Worm (Caenorhabditis elegans) whole organism, L4 larva: ENCODE results near the gene sdz-5.

Source experiments
- D1046.2 ChIP-seq: fragments of 200-800 bp; sonication (Bioruptor generic); IDR thresholded peaks from 2 replicates; pipeline ENCODE4 v1.3.6; 2022; ENCODE audit warnings: missing genetic modification characterization, missing compliant biosample characterization
- T20F7.1 ChIP-seq: fragments of 200-800 bp; sonication (Bioruptor generic); optimal IDR thresholded peaks from 2 replicates; lab custom pipeline; 2018; ENCODE audit warnings: mild to moderate bottlenecking, missing genetic modification characterization, missing compliant biosample characterization
- Y105C5A.15 ChIP-seq: fragments of 200-800 bp; sonication (Bioruptor generic); IDR thresholded peaks from 2 replicates; pipeline ENCODE4 v1.3.6; 2022; ENCODE audit warnings: missing genetic modification characterization, missing compliant biosample characterization
- Y5F2A.4 ChIP-seq: fragments of 200-800 bp; sonication (Bioruptor generic); optimal IDR thresholded peaks from 2 replicates; lab custom pipeline; 2018; ENCODE audit warnings: mild to moderate bottlenecking, missing genetic modification characterization, missing compliant biosample characterization
- ZK337.2 ChIP-seq: fragments of 200-800 bp; sonication (Bioruptor generic); IDR thresholded peaks from 2 replicates; pipeline ENCODE4 v1.3.6; 2022; ENCODE audit warnings: missing genetic modification reagents, missing genetic modification characterization, missing compliant biosample characterization
- aha-1 ChIP-seq: fragments of 150-350 bp; peaks from one replicate; lab custom pipeline; 2014; ENCODE audit warnings: missing biosample characterization, missing genetic modification characterization
- ama-1 ChIP-seq: fragments of 150-350 bp; optimal IDR thresholded peaks from 2 replicates; lab custom pipeline; 2014; ENCODE audit warnings: inconsistent platforms, mixed read lengths
- arid-1 ChIP-seq: fragments of 200-800 bp; sonication (Bioruptor generic); conservative IDR thresholded peaks from 2 replicates; pipeline ENCODE4 v1.3.6; 2022; ENCODE audit warnings: missing genetic modification reagents, missing genetic modification characterization, missing compliant biosample characterization
- ceh-20 ChIP-seq: fragments of 200-800 bp; sonication (Bioruptor generic); IDR thresholded peaks from 2 replicates; pipeline ENCODE4 v1.3.6; 2022; ENCODE audit warnings: missing genetic modification reagents, missing genetic modification characterization, missing compliant biosample characterization
- ceh-28 ChIP-seq: fragments of 150-350 bp; optimal IDR thresholded peaks from 2 replicates; lab custom pipeline; 2014; ENCODE audit warnings: missing biosample characterization, missing genetic modification reagents, missing genetic modification characterization
- ceh-32 ChIP-seq: sonication (generic microtip); optimal IDR thresholded peaks from 2 replicates; lab custom pipeline; 2016; ENCODE audit warnings: mild to moderate bottlenecking, missing genetic modification characterization, missing compliant biosample characterization; ENCODE audit not compliant: poor library complexity
- ceh-44 ChIP-seq: fragments of 200-800 bp; sonication (Bioruptor generic); IDR thresholded peaks from 2 replicates; pipeline ENCODE4 v1.3.6; 2022; ENCODE audit warnings: missing genetic modification reagents, missing genetic modification characterization, missing compliant biosample characterization
- ceh-62 ChIP-seq: sonication (generic microtip); optimal IDR thresholded peaks from 2 replicates; lab custom pipeline; 2017; ENCODE audit warnings: missing biosample characterization, missing genetic modification characterization
- ces-1 ChIP-seq: fragments of 150-350 bp; sonication (generic microtip); optimal IDR thresholded peaks from 4 replicates; lab custom pipeline; 2014; ENCODE audit warnings: missing biosample characterization, missing genetic modification reagents, missing genetic modification characterization
- cey-2 ChIP-seq: sonication (generic microtip); optimal IDR thresholded peaks from 3 replicates; lab custom pipeline; 2017; ENCODE audit warnings: missing genetic modification characterization, mild to moderate bottlenecking, missing compliant biosample characterization, antibody characterized with exemption, borderline replicate concordance; ENCODE audit not compliant: insufficient read depth
- ctbp-1 ChIP-seq: fragments of 200-800 bp; sonication (Bioruptor generic); IDR thresholded peaks from 2 replicates; pipeline ENCODE4 v1.3.6; 2022; ENCODE audit warnings: missing genetic modification reagents, missing genetic modification characterization, missing compliant biosample characterization
- daf-12 ChIP-seq: fragments of 150-350 bp; optimal IDR thresholded peaks from 2 replicates; lab custom pipeline; 2014; ENCODE audit warnings: missing biosample characterization, missing genetic modification reagents, missing genetic modification characterization
- daf-19 ChIP-seq: fragments of 200-800 bp; sonication (Bioruptor generic); conservative IDR thresholded peaks from 2 replicates; pipeline ENCODE4 v1.3.6; 2022; ENCODE audit warnings: missing genetic modification characterization, missing compliant biosample characterization
- dmd-6 ChIP-seq: fragments of 200-800 bp; sonication (Bioruptor generic); IDR thresholded peaks from 2 replicates; pipeline ENCODE4 v1.3.6; 2022; ENCODE audit warnings: missing genetic modification reagents, missing genetic modification characterization, missing compliant biosample characterization
- dpl-1 ChIP-seq: fragments of 150-350 bp; optimal IDR thresholded peaks from 2 replicates; lab custom pipeline; 2014; ENCODE audit warnings: missing biosample characterization, missing genetic modification reagents, missing genetic modification characterization
- dve-1 ChIP-seq: sonication (generic microtip); optimal IDR thresholded peaks from 2 replicates; lab custom pipeline; 2017; ENCODE audit warnings: antibody characterized with exemption, mild to moderate bottlenecking, missing genetic modification characterization, missing compliant biosample characterization; ENCODE audit not compliant: insufficient read depth
- egl-27 ChIP-seq: sonication (generic microtip); optimal IDR thresholded peaks from 3 replicates; lab custom pipeline; 2017; ENCODE audit warnings: missing biosample characterization, missing genetic modification reagents, missing genetic modification characterization
- egl-43 ChIP-seq: fragments of 200-800 bp; sonication (Bioruptor generic); IDR thresholded peaks from 2 replicates; pipeline ENCODE4 v1.3.6; 2022; ENCODE audit warnings: missing genetic modification reagents, missing genetic modification characterization, missing compliant biosample characterization
- fkh-10 ChIP-seq: fragments of 150-350 bp; optimal IDR thresholded peaks from 2 replicates; lab custom pipeline; 2014; ENCODE audit warnings: missing biosample characterization, missing genetic modification reagents, missing genetic modification characterization
- fos-1 ChIP-seq: fragments of 150-350 bp; optimal IDR thresholded peaks from 2 replicates; lab custom pipeline; 2014; ENCODE audit warnings: missing biosample characterization, missing genetic modification characterization
- hif-1 ChIP-seq, 2 experiments: sonication (generic microtip); optimal IDR thresholded peaks; 2 replicates each; lab custom pipeline; 2016 to 2017; ENCODE audit warnings: missing compliant biosample characterization in 2 of 2, missing genetic modification characterization in 2 of 2, missing genetic modification reagents in 2 of 2, missing genotype in 2 of 2, mild to moderate bottlenecking in 1 of 2
- hlh-11 ChIP-seq: fragments of 200-800 bp; sonication (Bioruptor generic); optimal IDR thresholded peaks from 2 replicates; lab custom pipeline; 2018; ENCODE audit warnings: mild to moderate bottlenecking, missing genetic modification characterization, missing compliant biosample characterization
- hlh-30 ChIP-seq: sonication (generic microtip); optimal IDR thresholded peaks from 2 replicates; lab custom pipeline; 2017; ENCODE audit warnings: antibody characterized with exemption, mild to moderate bottlenecking, missing genetic modification characterization, missing compliant biosample characterization; ENCODE audit not compliant: insufficient read depth
- hmg-1.1 ChIP-seq: fragments of 200-800 bp; sonication (Bioruptor generic); IDR thresholded peaks from 2 replicates; pipeline ENCODE4 v1.3.6; 2022; ENCODE audit warnings: missing genetic modification reagents, missing genetic modification characterization, missing compliant biosample characterization
- lin-1 ChIP-seq: fragments of 200-800 bp; sonication (Bioruptor generic); IDR thresholded peaks from 2 replicates; pipeline ENCODE4 v1.3.6; 2022; ENCODE audit warnings: missing genetic modification reagents, missing genetic modification characterization, missing compliant biosample characterization
- lir-3 ChIP-seq: sonication (generic microtip); optimal IDR thresholded peaks from 2 replicates; lab custom pipeline; 2016; ENCODE audit warnings: mild to moderate bottlenecking, missing genetic modification characterization, missing compliant biosample characterization
- mdt-29 ChIP-seq: fragments of 200-800 bp; sonication (Bioruptor generic); IDR thresholded peaks from 2 replicates; pipeline ENCODE4 v1.3.6; 2022; ENCODE audit warnings: missing genetic modification reagents, missing genetic modification characterization, missing compliant biosample characterization
- mep-1 ChIP-seq: fragments of 150-350 bp; sonication (generic microtip); optimal IDR thresholded peaks from 3 replicates; lab custom pipeline; 2014; ENCODE audit warnings: missing biosample characterization, missing genetic modification characterization
- mes-2 ChIP-seq: sonication (generic microtip); optimal IDR thresholded peaks from 2 replicates; lab custom pipeline; 2016; ENCODE audit warnings: missing genotype, mild to moderate bottlenecking, missing genetic modification characterization, missing compliant biosample characterization; ENCODE audit not compliant: poor library complexity, severe bottlenecking
- mxl-2 ChIP-seq: fragments of 200-800 bp; sonication (Bioruptor generic); conservative IDR thresholded peaks from 2 replicates; pipeline ENCODE4 v1.3.6; 2022; ENCODE audit warnings: missing genetic modification reagents, missing genetic modification characterization, missing compliant biosample characterization
- nhr-10 ChIP-seq: fragments of 150-350 bp; optimal IDR thresholded peaks from 2 replicates; lab custom pipeline; 2014; ENCODE audit warnings: missing biosample characterization, missing genetic modification characterization
- nhr-237 ChIP-seq: sonication (generic microtip); optimal IDR thresholded peaks from 2 replicates; lab custom pipeline; 2017; ENCODE audit warnings: missing biosample characterization, missing genetic modification characterization
- nhr-28 ChIP-seq: fragments of 150-350 bp; optimal IDR thresholded peaks from 2 replicates; lab custom pipeline; 2014; ENCODE audit warnings: missing biosample characterization, missing genetic modification characterization
- nhr-41 ChIP-seq: fragments of 200-800 bp; sonication (Bioruptor generic); IDR thresholded peaks from 2 replicates; pipeline ENCODE4 v1.3.6; 2022; ENCODE audit warnings: missing genetic modification reagents, missing genetic modification characterization, missing compliant biosample characterization
- nhr-42 ChIP-seq: fragments of 200-800 bp; sonication (Bioruptor generic); IDR thresholded peaks from 2 replicates; pipeline ENCODE4 v1.3.6; 2022; ENCODE audit warnings: missing genetic modification characterization, missing compliant biosample characterization
- nhr-48 ChIP-seq: sonication (generic microtip); optimal IDR thresholded peaks from 2 replicates; lab custom pipeline; 2016; ENCODE audit warnings: mild to moderate bottlenecking, missing genetic modification characterization, missing compliant biosample characterization
- rbr-2 ChIP-seq: sonication (generic microtip); optimal IDR thresholded peaks from 2 replicates; lab custom pipeline; 2016; ENCODE audit warnings: missing genotype, missing genetic modification characterization, missing compliant biosample characterization
- saeg-2 ChIP-seq: fragments of 200-800 bp; sonication (Bioruptor generic); IDR thresholded peaks from 2 replicates; pipeline ENCODE4 v1.3.6; 2022; ENCODE audit warnings: missing genetic modification reagents, missing genetic modification characterization, missing compliant biosample characterization
- set-16 ChIP-seq: fragments of 200-800 bp; sonication (Bioruptor generic); IDR thresholded peaks from 2 replicates; pipeline ENCODE4 v1.3.6; 2022; ENCODE audit warnings: missing genetic modification reagents, missing genetic modification characterization, missing compliant biosample characterization
- skn-1 ChIP-seq: fragments of 150-350 bp; optimal IDR thresholded peaks from 2 replicates; lab custom pipeline; 2014; ENCODE audit warnings: missing biosample characterization, missing genetic modification characterization
- spr-3 ChIP-seq: fragments of 200-800 bp; sonication (Bioruptor generic); optimal IDR thresholded peaks from 2 replicates; lab custom pipeline; 2018; ENCODE audit warnings: mild to moderate bottlenecking, missing genetic modification characterization, missing compliant biosample characterization
- tag-97 ChIP-seq: fragments of 200-800 bp; sonication (Bioruptor generic); IDR thresholded peaks from 2 replicates; pipeline ENCODE4 v1.3.6; 2022; ENCODE audit warnings: missing genetic modification characterization, missing compliant biosample characterization
- zag-1 ChIP-seq: fragments of 150-350 bp; optimal IDR thresholded peaks from 2 replicates; lab custom pipeline; 2014; ENCODE audit warnings: missing biosample characterization, missing genetic modification characterization
- zfp-2 ChIP-seq: sonication (generic microtip); optimal IDR thresholded peaks from 2 replicates; lab custom pipeline; 2016; ENCODE audit warnings: mild to moderate bottlenecking, missing genetic modification characterization, missing compliant biosample characterization
- zip-2 ChIP-seq: fragments of 150-350 bp; optimal IDR thresholded peaks from 2 replicates; lab custom pipeline; 2014; ENCODE audit warnings: missing biosample characterization, missing genetic modification characterization
- ztf-11 ChIP-seq: fragments of 150-350 bp; optimal IDR thresholded peaks from 2 replicates; lab custom pipeline; 2014; ENCODE audit warnings: missing biosample characterization, missing genetic modification characterization
- ztf-7 ChIP-seq: fragments of 150-350 bp; optimal IDR thresholded peaks from 2 replicates; lab custom pipeline; 2014; ENCODE audit warnings: missing biosample characterization, missing genetic modification characterization

The sdz-5 gene

ce11 chrII:2976597-2976996 lies 31.9 kb upstream of the sdz-5 start, which contains the start of gene nhr-88:
TSS of gene nhr-88 (plus strand) at chrII:2976639.
- TF ChIP-seq ZK337.2 (no peak), egl-43 (GFP tag; lab: Robert Waterston, UW) (0 out of 2 replicates have a peak, but pooled peaks have one; percentile 70), dmd-6 (peak; percentile 14; the same call in 1 of the 2 replicates), ceh-28 (tag; lab: Kevin White, UChicago) (no peak), nhr-42 (GFP tag; lab: Robert Waterston, UW) (0 out of 2 replicates have a peak, but pooled peaks have one; percentile 9), nhr-237 (tag; lab: Kevin White, UChicago) (no peak), nhr-41 (GFP tag; lab: Robert Waterston, UW) (no peak), mes-2 (no peak), ceh-44 (GFP tag; lab: Robert Waterston, UW) (no peak), mep-1 (tag; lab: Kevin White, UChicago) (peak; percentile 45), ces-1 (GFP tag; lab: Kevin White, UChicago) (no peak), hmg-1.1 (GFP tag; lab: Robert Waterston, UW) (peak; percentile 58), fkh-10 (GFP tag; lab: Kevin White, UChicago) (peak; percentile 69), ceh-20 (GFP tag; lab: Robert Waterston, UW) (peak; percentile 26; the same call in 1 of the 2 replicates), ceh-32 (tag; lab: Kevin White, UChicago) (no peak), aha-1 (tag; lab: Kevin White, UChicago) (no peak), spr-3 (peak; percentile 8), D1046.2 (no peak), hlh-11 (tag; lab: Kevin White, UChicago) (no peak), zip-2 (tag; lab: Kevin White, UChicago) (no peak), dpl-1 (GFP tag; lab: Kevin White, UChicago) (no peak), nhr-28 (tag; lab: Kevin White, UChicago) (no peak), ceh-62 (no peak), tag-97 (no peak), Y105C5A.15 (GFP tag; lab: Robert Waterston, UW) (no peak), saeg-2 (GFP tag; lab: Robert Waterston, UW) (no peak), T20F7.1 (GFP tag; lab: Kevin White, UChicago) (no peak), set-16 (GFP tag; lab: Robert Waterston, UW) (peak; percentile 13; the same call in 1 of the 2 replicates), egl-27 (tag; lab: Kevin White, UChicago) (no peak), hif-1 (tag; optimal IDR thresholded peaks at IDR 0.05; lab: Kevin White, UChicago) (no peak), rbr-2 (peak; percentile 39), zag-1 (no peak), daf-19 (GFP tag; lab: Robert Waterston, UW) (no peak), mdt-29 (GFP tag; lab: Robert Waterston, UW) (0 out of 2 replicates have a peak, but pooled peaks have one; percentile 14), nhr-48 (tag; lab: Kevin White, UChicago) (peak; percentile 2), ztf-11 (tag; lab: Kevin White, UChicago) (no peak), ama-1 (peak; percentile 62), ctbp-1 (GFP tag; lab: Robert Waterston, UW) (0 out of 2 replicates have a peak, but pooled peaks have one; percentile 45), fos-1 (tag; lab: Kevin White, UChicago) (no peak), skn-1 (tag; lab: Kevin White, UChicago) (no peak), zfp-2 (tag; lab: Kevin White, UChicago) (no peak), daf-12 (no peak), ztf-7 (tag; lab: Kevin White, UChicago) (no peak), lir-3 (no peak), mxl-2 (GFP tag; lab: Robert Waterston, UW) (no peak), dve-1 (tag; lab: Kevin White, UChicago) (peak; percentile 33), nhr-10 (tag; lab: Kevin White, UChicago) (no peak), hlh-30 (tag; lab: Kevin White, UChicago) (peak; percentile 56), cey-2 (no peak), arid-1 (no peak), lin-1 (GFP tag; lab: Robert Waterston, UW) (no peak), Y5F2A.4 (no peak)
